Fruit fly (Drosophila melanogaster) whole organism, larva: ENCODE results near the gene CG12502.
A peak's percentile ranks its signal among the peaks of the same experiment; 100 is the strongest.
"Not testable (repeated sequence)": the region's sequence is repeated elsewhere in the genome, so short reads cannot be mapped to it uniquely, and the experiment has no call there.

Experiments used
- noc ChIP-seq: fragments of 200-800 bp; sonication (Bioruptor generic); optimal IDR thresholded peaks from 3 replicates; lab custom pipeline; 2019; ENCODE audit warnings: missing biosample characterization, mild to moderate bottlenecking, missing genetic modification characterization, moderate library complexity

CG12502 gene

dm6 chr3L:865096-865495 lies at the start of gene CG12502:
CG12502 (plus strand) TSS chr3L:865396.
- not testable (repeated sequence) for TF ChIP-seq noc

- TF ChIP-seq noc: no peak
Measured at dm6 chr3L:817708-818107, 47.5 kb upstream of the CG12502 start.

dm6 chr3L:818438-819138 lies 46.6 kb upstream of the CG12502 start:
- TF ChIP-seq noc: no peak

dm6 chr3L:819297-819886 lies 45.8 kb upstream of the CG12502 start:
- peak; percentile 27 for TF ChIP-seq noc

- no peak for TF ChIP-seq noc
Measured at dm6 chr3L:820332-820731, 44.9 kb upstream of the CG12502 start.

dm6 chr3L:820975-821598 lies 44.1 kb upstream of the CG12502 start:
- TF ChIP-seq noc: no peak

- TF ChIP-seq noc: no peak
Measured at dm6 chr3L:821951-822350, 43.2 kb upstream of the CG12502 start.

dm6 chr3L:822619-823018 lies 42.6 kb upstream of the CG12502 start:
- no peak for TF ChIP-seq noc

- TF ChIP-seq noc: no peak
Measured at dm6 chr3L:823597-823996, 41.6 kb upstream of the CG12502 start.

dm6 chr3L:824444-824843 lies 40.8 kb upstream of the CG12502 start:
- no peak for TF ChIP-seq noc

- TF ChIP-seq noc: peak; percentile 24
Measured at dm6 chr3L:832897-833857, 32.0 kb upstream of the CG12502 start, which contains the start of gene Sf3b3. Sf3b3 (minus strand) TSS chr3L:833385.

dm6 chr3L:833878-834277 lies 31.3 kb upstream of the CG12502 start, which contains the start of gene CG42553:
CG42553 (plus strand) TSS chr3L:834093.
- no peak for TF ChIP-seq noc

dm6 chr3L:835455-836034 lies 29.7 kb upstream of the CG12502 start, which contains the start of gene CG42554:
CG42554 (plus strand) TSS chr3L:835683.
- TF ChIP-seq noc: no peak

- TF ChIP-seq noc: peak; percentile 94
Measured at dm6 chr3L:837552-838187, 27.5 kb upstream of the CG12502 start, which contains the start of the genes CG13901 and CG13887. CG13901 (minus strand) TSS chr3L:837821. CG13887 (plus strand) TSS chr3L:837861.

dm6 chr3L:841260-841659 lies 23.9 kb upstream of the CG12502 start, which contains the start of the genes JMJD5 and Gr61a:
JMJD5 (minus strand) TSS chr3L:841360.
Gr61a (plus strand) TSS chr3L:841451.
- TF ChIP-seq noc: no peak
